Worm (Caenorhabditis elegans) whole organism, L1 larva: ENCODE results near the gene sir-2.2.

Experiments used
- aha-1 ChIP-seq: fragments of 150-350 bp; optimal IDR thresholded peaks from 2 replicates; lab custom pipeline; 2014; ENCODE audit warnings: missing biosample characterization, missing genetic modification characterization
- ama-1 ChIP-seq: fragments of 150-350 bp; optimal IDR thresholded peaks from 2 replicates; lab custom pipeline; 2014
- blmp-1 ChIP-seq: fragments of 150-350 bp; optimal IDR thresholded peaks from 2 replicates; lab custom pipeline; 2014; ENCODE audit warnings: missing biosample characterization, missing genetic modification characterization
- ceh-63 ChIP-seq: fragments of 200-800 bp; sonication (Bioruptor generic); optimal IDR thresholded peaks from 2 replicates; lab custom pipeline; 2018; ENCODE audit warnings: mild to moderate bottlenecking, missing genetic modification characterization, missing compliant biosample characterization
- ceh-90 ChIP-seq: sonication (generic microtip); optimal IDR thresholded peaks from 2 replicates; lab custom pipeline; 2016; ENCODE audit warnings: missing genetic modification characterization, missing compliant biosample characterization
- dsc-1 ChIP-seq: sonication (generic microtip); optimal IDR thresholded peaks from 2 replicates; lab custom pipeline; 2016; ENCODE audit warnings: mild to moderate bottlenecking, missing genetic modification characterization, missing compliant biosample characterization
- efl-1 ChIP-seq, 4 experiments: fragments of 150-350 bp; optimal IDR thresholded peaks in 3 of 4; peaks in 1 of 4; 1 replicate in 1 of 4; 2 replicates in 3 of 4; lab custom pipeline; 2014; ENCODE audit warnings: missing biosample characterization in 2 of 4, missing genetic modification characterization in 2 of 4, missing genetic modification reagents in 2 of 4
- egl-13 ChIP-seq: sonication (generic microtip); optimal IDR thresholded peaks from 2 replicates; lab custom pipeline; 2016; ENCODE audit warnings: missing genotype, missing genetic modification reagents, missing genetic modification characterization, missing compliant biosample characterization
- elt-2 ChIP-seq: sonication (generic microtip); optimal IDR thresholded peaks from 2 replicates; lab custom pipeline; 2016; ENCODE audit warnings: missing genetic modification characterization, mild to moderate bottlenecking, inconsistent platforms, missing compliant biosample characterization, missing genetic modification reagents
- elt-3 ChIP-seq, 6 experiments: fragments of 150-350 bp in 1 of 6; sonication (generic microtip); optimal IDR thresholded peaks; 2 replicates each; lab custom pipeline; 2017 to 2018; ENCODE audit warnings: missing biosample characterization in 6 of 6, missing genetic modification characterization in 6 of 6, inconsistent platforms in 1 of 6
- ets-5 ChIP-seq: fragments of 200-800 bp; sonication (Bioruptor generic); IDR thresholded peaks from 2 replicates; pipeline ENCODE4 v1.3.6; 2022; ENCODE audit warnings: missing genetic modification characterization, missing compliant biosample characterization
- grh-1 ChIP-seq: fragments of 200-800 bp; sonication (Bioruptor generic); IDR thresholded peaks from 2 replicates; pipeline ENCODE4 v1.3.6; 2022; ENCODE audit warnings: missing genetic modification reagents, missing genetic modification characterization, missing compliant biosample characterization
- hlh-17 ChIP-seq: fragments of 200-800 bp; sonication (Bioruptor generic); optimal IDR thresholded peaks from 2 replicates; lab custom pipeline; 2018; ENCODE audit warnings: missing genetic modification characterization, mild to moderate bottlenecking, missing compliant biosample characterization, moderate library complexity, borderline replicate concordance
- irx-1 ChIP-seq: sonication (generic microtip); optimal IDR thresholded peaks from 2 replicates; lab custom pipeline; 2016; ENCODE audit warnings: missing genetic modification characterization, missing compliant biosample characterization
- lin-14 ChIP-seq: fragments of 200-800 bp; sonication (Bioruptor generic); optimal IDR thresholded peaks from 2 replicates; lab custom pipeline; 2018; ENCODE audit warnings: mild to moderate bottlenecking, missing genetic modification characterization, moderate library complexity, missing compliant biosample characterization
- lin-35 ChIP-seq, 2 experiments: fragments of 150-350 bp; optimal IDR thresholded peaks; 2 replicates each; lab custom pipeline; 2014; ENCODE audit warnings: missing biosample characterization in 2 of 2, missing genetic modification characterization in 2 of 2, missing genetic modification reagents in 2 of 2
- lir-3 ChIP-seq: sonication (generic microtip); optimal IDR thresholded peaks from 2 replicates; lab custom pipeline; 2016; ENCODE audit warnings: mild to moderate bottlenecking, missing genetic modification characterization, moderate library complexity, missing compliant biosample characterization; ENCODE audit not compliant: poor library complexity
- mdl-1 ChIP-seq, 2 experiments: fragments of 150-350 bp; optimal IDR thresholded peaks; 2 replicates each; lab custom pipeline; 2014 to 2017; ENCODE audit warnings: missing biosample characterization in 2 of 2, missing genetic modification characterization in 2 of 2, inconsistent platforms in 1 of 2
- nhr-19 ChIP-seq: fragments of 200-800 bp; sonication (Bioruptor generic); conservative IDR thresholded peaks from 2 replicates; pipeline ENCODE4 v1.3.6; 2022; ENCODE audit warnings: missing genetic modification characterization, missing compliant biosample characterization
- nhr-20 ChIP-seq: sonication (generic microtip); optimal IDR thresholded peaks from 2 replicates; lab custom pipeline; 2016; ENCODE audit warnings: mild to moderate bottlenecking, missing genetic modification characterization, missing compliant biosample characterization
- nhr-47 ChIP-seq: sonication (generic microtip); optimal IDR thresholded peaks from 2 replicates; lab custom pipeline; 2016; ENCODE audit warnings: mild to moderate bottlenecking, missing genetic modification characterization, moderate library complexity, missing compliant biosample characterization
- nhr-71 ChIP-seq: sonication (generic microtip); optimal IDR thresholded peaks from 2 replicates; lab custom pipeline; 2016; ENCODE audit warnings: mild to moderate bottlenecking, missing genetic modification characterization, moderate library complexity, missing compliant biosample characterization
- nhr-76 ChIP-seq: sonication (generic microtip); optimal IDR thresholded peaks from 2 replicates; lab custom pipeline; 2017; ENCODE audit warnings: missing biosample characterization, missing genetic modification characterization
- nhr-85 ChIP-seq: sonication (generic microtip); peaks from one replicate; lab custom pipeline; 2016; ENCODE audit warnings: missing genetic modification characterization, inconsistent platforms, missing compliant biosample characterization
- nhr-90 ChIP-seq: sonication (generic microtip); optimal IDR thresholded peaks from 2 replicates; lab custom pipeline; 2016; ENCODE audit warnings: mild to moderate bottlenecking, missing genetic modification characterization, missing compliant biosample characterization; ENCODE audit not compliant: poor library complexity
- pag-3 ChIP-seq: sonication (generic microtip); optimal IDR thresholded peaks from 2 replicates; lab custom pipeline; 2017; ENCODE audit warnings: missing genetic modification characterization, mild to moderate bottlenecking, missing compliant biosample characterization, antibody characterized with exemption, borderline replicate concordance; ENCODE audit not compliant: insufficient read depth
- pqm-1 ChIP-seq: sonication (generic microtip); optimal IDR thresholded peaks from 3 replicates; lab custom pipeline; 2017; ENCODE audit warnings: missing biosample characterization, missing genetic modification characterization
- rnt-1 ChIP-seq: sonication (generic microtip); optimal IDR thresholded peaks from 2 replicates; lab custom pipeline; 2016; ENCODE audit warnings: mild to moderate bottlenecking, missing genetic modification characterization, moderate library complexity, missing compliant biosample characterization
- snu-23 ChIP-seq: sonication (generic microtip); optimal IDR thresholded peaks from 2 replicates; lab custom pipeline; 2016; ENCODE audit warnings: missing genetic modification characterization, missing compliant biosample characterization
- sox-4 ChIP-seq: sonication (generic microtip); optimal IDR thresholded peaks from 2 replicates; lab custom pipeline; 2016; ENCODE audit warnings: missing genetic modification characterization, missing compliant biosample characterization
- sptf-1 ChIP-seq: fragments of 150-350 bp; optimal IDR thresholded peaks from 2 replicates; lab custom pipeline; 2014; ENCODE audit warnings: missing biosample characterization, missing genetic modification characterization
- tbx-2 ChIP-seq: sonication (generic microtip); optimal IDR thresholded peaks from 2 replicates; lab custom pipeline; 2016; ENCODE audit warnings: missing genetic modification characterization, missing compliant biosample characterization
- unc-130 ChIP-seq: fragments of 150-350 bp; optimal IDR thresholded peaks from 2 replicates; lab custom pipeline; 2017; ENCODE audit warnings: missing biosample characterization, missing genetic modification characterization, inconsistent platforms
- unc-62 ChIP-seq: fragments of 150-350 bp; optimal IDR thresholded peaks from 2 replicates; lab custom pipeline; 2014; ENCODE audit warnings: missing biosample characterization, missing genetic modification reagents, missing genetic modification characterization
- unc-98 ChIP-seq: fragments of 200-800 bp; sonication (Bioruptor generic); IDR thresholded peaks from 2 replicates; pipeline ENCODE4 v1.3.6; 2022; ENCODE audit warnings: missing genetic modification characterization, missing compliant biosample characterization

The sir-2.2 gene

ce11 chrX:13322886-13323285 lies 5.0 kb upstream of the sir-2.2 start, which contains the start of gene F46G10.2:
Gene F46G10.2 (plus strand): TSS chrX:13322963.
- TF ChIP-seq dsc-1 (no peak), egl-13 (tag; lab: Kevin White, UChicago) (no peak), ama-1 (lab: Kevin White, UChicago) (no peak), ceh-90 (tag; lab: Kevin White, UChicago) (no peak), blmp-1 (tag; lab: Kevin White, UChicago) (peak; percentile 73), lin-35 (GFP tag; optimal IDR thresholded peaks at IDR 0.05; lab: Kevin White, UChicago) (peak in 1 of 2 experiments; percentile 16), sox-4 (tag; lab: Kevin White, UChicago) (no peak), nhr-71 (peak; percentile 24), mdl-1 (tag; optimal IDR thresholded peaks at IDR 0.05; lab: Kevin White, UChicago) (peak in 1 of 2 experiments; percentile 16), tbx-2 (tag; lab: Kevin White, UChicago) (no peak), elt-3 (tag; optimal IDR thresholded peaks at IDR 0.05; lab: Kevin White, UChicago) (peak in 1 of 6 experiments; percentile 32), pqm-1 (tag; lab: Kevin White, UChicago) (no peak), pag-3 (no peak), nhr-20 (peak; percentile 26), nhr-85 (peak; percentile 68)

- TF ChIP-seq ceh-63 (peak; percentile 41), tbx-2 (tag; lab: Kevin White, UChicago) (no peak), irx-1 (tag; lab: Kevin White, UChicago) (no peak), efl-1 (optimal IDR thresholded peaks at IDR 0.05; lab: Kevin White, UChicago) (no peak), efl-1 (GFP tag; optimal IDR thresholded peaks at IDR 0.05 in 1 of 2; lab: Kevin White, UChicago) (peak in 1 of 2 experiments; percentile 74), nhr-85 (peak; percentile 59), lin-14 (GFP tag; lab: Kevin White, UChicago) (peak; percentile 10)
- TF ChIP-seq, all 84 proteins: peak for 4
Observed at ce11 chrX:13323697-13324096, 4.2 kb upstream of the sir-2.2 start.

- TF ChIP-seq nhr-71, result peak; percentile 58
- TF ChIP-seq nhr-20, result peak; percentile 42
- peak; percentile 59 for TF ChIP-seq grh-1 (GFP tag; lab: Robert Waterston, UW)
- TF ChIP-seq unc-130 (tag; lab: Kevin White, UChicago), result peak; percentile 7
- no peak for TF ChIP-seq hlh-17 (GFP tag; lab: Kevin White, UChicago)
- TF ChIP-seq nhr-76 (tag; lab: Kevin White, UChicago), result no peak
- peak; percentile 11 for TF ChIP-seq nhr-90 (tag; lab: Kevin White, UChicago)
- TF ChIP-seq pag-3, result peak; percentile 30
- 0 out of 2 replicates have a peak, but pooled peaks have one; percentile 6 for TF ChIP-seq nhr-19 (GFP tag; lab: Robert Waterston, UW)
- TF ChIP-seq unc-62 (GFP tag; lab: Kevin White, UChicago), result no peak
- no peak for TF ChIP-seq ets-5
- TF ChIP-seq unc-98, result no peak
- peak; percentile 2 for TF ChIP-seq elt-2 (tag; lab: Kevin White, UChicago)
- peak; percentile 3 for TF ChIP-seq rnt-1 (tag; lab: Kevin White, UChicago)
- TF ChIP-seq nhr-85, result peak; percentile 85
- TF ChIP-seq snu-23, result peak; percentile 12
- TF ChIP-seq elt-3 (tag; optimal IDR thresholded peaks at IDR 0.05; lab: Kevin White, UChicago), result peak in 3 of 6 experiments; percentile 19 to 43 (median 37)
- peak; percentile 40 for TF ChIP-seq lin-14 (GFP tag; lab: Kevin White, UChicago)
Observed at ce11 chrX:13324326-13324725, 3.5 kb upstream of the sir-2.2 start.

ce11 chrX:13325039-13325438 lies 2.8 kb upstream of the sir-2.2 start:
- TF ChIP-seq aha-1 (no peak), lir-3 (tag; lab: Kevin White, UChicago) (no peak), blmp-1 (tag; lab: Kevin White, UChicago) (peak; percentile 56), nhr-71 (peak; percentile 1), nhr-47 (no peak), sptf-1 (tag; lab: Kevin White, UChicago) (no peak)
